Worm (Caenorhabditis elegans) whole organism, L4/young adult: ENCODE data around the gene ZK1307.8.

Source experiments
- W03F9.2 ChIP-seq: fragments of 150-350 bp; optimal IDR thresholded peaks from 2 replicates; lab custom pipeline; 2014; ENCODE audit warnings: missing biosample characterization, missing genetic modification characterization
- dao-5 ChIP-seq: sonication (generic microtip); optimal IDR thresholded peaks from 2 replicates; lab custom pipeline; 2016; ENCODE audit warnings: missing genotype, missing genetic modification characterization, moderate library complexity, missing compliant biosample characterization
- him-1 ChIP-seq: sonication (generic microtip); optimal IDR thresholded peaks from 2 replicates; lab custom pipeline; 2016; ENCODE audit warnings: missing genotype, missing genetic modification reagents, missing genetic modification characterization, missing compliant biosample characterization

ZK1307.8 gene

ce11 chrII:9601069-9601468, 23.3 kb upstream of the ZK1307.8 start:
- TF ChIP-seq W03F9.2, result peak; percentile 29
- no peak for TF ChIP-seq dao-5 (tag; lab: Kevin White, UChicago)
- no peak for TF ChIP-seq him-1 (tag; lab: Kevin White, UChicago)

ce11 chrII:9601679-9602078, 22.7 kb upstream of the ZK1307.8 start:
- TF ChIP-seq W03F9.2 (no peak), him-1 (tag; lab: Kevin White, UChicago) (no peak), dao-5 (tag; lab: Kevin White, UChicago) (no peak)

ce11 chrII:9602566-9602965, 21.8 kb upstream of the ZK1307.8 start:
- no peak for TF ChIP-seq W03F9.2
- no peak for TF ChIP-seq him-1 (tag; lab: Kevin White, UChicago)
- TF ChIP-seq dao-5 (tag; lab: Kevin White, UChicago), result no peak

ce11 chrII:9603419-9603818, 21.0 kb upstream of the ZK1307.8 start:
- TF ChIP-seq W03F9.2, result peak; percentile 71
- TF ChIP-seq him-1 (tag; lab: Kevin White, UChicago), result no peak

ce11 chrII:9604063-9604462, 20.4 kb upstream of the ZK1307.8 start:
- TF ChIP-seq W03F9.2, result no peak
- no peak for TF ChIP-seq him-1 (tag; lab: Kevin White, UChicago)

ce11 chrII:9604685-9605084, 19.7 kb upstream of the ZK1307.8 start:
- TF ChIP-seq W03F9.2 (no peak), him-1 (tag; lab: Kevin White, UChicago) (no peak), dao-5 (tag; lab: Kevin White, UChicago) (no peak)

- TF ChIP-seq him-1 (tag; lab: Kevin White, UChicago) (no peak), W03F9.2 (no peak), dao-5 (tag; lab: Kevin White, UChicago) (no peak)
Measured at ce11 chrII:9605336-9605735, 19.1 kb upstream of the ZK1307.8 start, which contains the start of gene nhr-19. nhr-19 (minus strand) TSS chrII:9605526.

ce11 chrII:9605954-9606353, 18.5 kb upstream of the ZK1307.8 start:
- no peak for TF ChIP-seq him-1 (tag; lab: Kevin White, UChicago)
- TF ChIP-seq dao-5 (tag; lab: Kevin White, UChicago), result no peak
- TF ChIP-seq W03F9.2, result no peak

- TF ChIP-seq him-1 (tag; lab: Kevin White, UChicago) (no peak), dao-5 (tag; lab: Kevin White, UChicago) (no peak), W03F9.2 (no peak)
Measured at ce11 chrII:9606485-9607036, 17.9 kb upstream of the ZK1307.8 start.

ce11 chrII:9607137-9607536, 17.3 kb upstream of the ZK1307.8 start:
- TF ChIP-seq W03F9.2 (no peak), him-1 (tag; lab: Kevin White, UChicago) (no peak), dao-5 (tag; lab: Kevin White, UChicago) (no peak)

ce11 chrII:9609296-9609695, 15.1 kb upstream of the ZK1307.8 start, which contains the start of gene pap-2:
pap-2 (minus strand) TSS chrII:9609396.
- TF ChIP-seq W03F9.2 (no peak), him-1 (tag; lab: Kevin White, UChicago) (no peak), dao-5 (tag; lab: Kevin White, UChicago) (no peak)

ce11 chrII:9611347-9611923, 13.0 kb upstream of the ZK1307.8 start, which contains the start of the genes T15H9.5 and T15H9.4:
T15H9.5 (minus strand) TSS chrII:9611447.
T15H9.4 (plus strand) TSS chrII:9611873.
- TF ChIP-seq him-1 (tag; lab: Kevin White, UChicago), result no peak
- TF ChIP-seq W03F9.2, result no peak
- TF ChIP-seq dao-5 (tag; lab: Kevin White, UChicago), result no peak

ce11 chrII:9614728-9615127, 9.7 kb upstream of the ZK1307.8 start, which contains the start of gene hlh-6:
hlh-6 (minus strand) TSS chrII:9614828.
- TF ChIP-seq dao-5 (tag; lab: Kevin White, UChicago) (no peak), him-1 (tag; lab: Kevin White, UChicago) (no peak), W03F9.2 (no peak)

- TF ChIP-seq dao-5 (tag; lab: Kevin White, UChicago) (no peak), W03F9.2 (peak; percentile 16)
Measured at ce11 chrII:9617039-9617901, 7.1 kb upstream of the ZK1307.8 start, which contains the start of gene hal-3. hal-3 (minus strand) TSS chrII:9617125.
